Worm (Caenorhabditis elegans) whole organism, young adult: ENCODE results near the gene dylt-2.

Experiments used
- B0019.2 ChIP-seq: fragments of 200-800 bp; sonication (Bioruptor generic); conservative IDR thresholded peaks from 2 replicates; pipeline ENCODE4 v1.3.6; 2022; ENCODE audit warnings: missing genetic modification reagents, missing genetic modification characterization, missing compliant biosample characterization
- B0035.1 ChIP-seq: sonication (generic microtip); optimal IDR thresholded peaks from 2 replicates; lab custom pipeline; 2016; ENCODE audit warnings: missing genetic modification characterization, mild to moderate bottlenecking, missing compliant biosample characterization, missing genotype, missing genetic modification reagents
- C06A6.2 ChIP-seq: fragments of 200-800 bp; sonication (Bioruptor generic); conservative IDR thresholded peaks from 2 replicates; pipeline ENCODE4 v1.3.6; 2022; ENCODE audit warnings: missing genetic modification characterization, missing compliant biosample characterization
- C17E4.6 ChIP-seq: fragments of 200-800 bp; sonication (Bioruptor generic); IDR thresholded peaks from 2 replicates; pipeline ENCODE4 v1.3.6; 2022; ENCODE audit warnings: missing genetic modification reagents, missing genetic modification characterization, missing compliant biosample characterization
- D2030.7 ChIP-seq: fragments of 200-800 bp; sonication (Bioruptor generic); IDR thresholded peaks from 2 replicates; pipeline ENCODE4 v1.3.6; 2022; ENCODE audit warnings: missing genetic modification reagents, missing genetic modification characterization, missing compliant biosample characterization
- F10E7.11 ChIP-seq: sonication (generic microtip); optimal IDR thresholded peaks from 2 replicates; lab custom pipeline; 2017; ENCODE audit warnings: mild to moderate bottlenecking, missing genetic modification characterization, moderate library complexity, missing compliant biosample characterization
- F33H1.4 ChIP-seq: fragments of 200-800 bp; sonication (Bioruptor generic); IDR thresholded peaks from 2 replicates; pipeline ENCODE4 v1.3.6; 2022; ENCODE audit warnings: missing genetic modification reagents, missing genetic modification characterization, missing compliant biosample characterization
- K12H6.12 ChIP-seq: fragments of 200-800 bp; sonication (Bioruptor generic); optimal IDR thresholded peaks from 2 replicates; lab custom pipeline; 2018; ENCODE audit warnings: mild to moderate bottlenecking, missing genetic modification characterization, missing compliant biosample characterization
- T26A5.8 ChIP-seq: sonication (generic microtip); optimal IDR thresholded peaks from 2 replicates; lab custom pipeline; 2016; ENCODE audit warnings: missing genetic modification characterization, missing compliant biosample characterization
- Y53G8AR.9 ChIP-seq: fragments of 200-800 bp; sonication (Bioruptor generic); conservative IDR thresholded peaks from 2 replicates; pipeline ENCODE4 v1.3.6; 2022; ENCODE audit warnings: missing genetic modification reagents, missing genetic modification characterization, missing compliant biosample characterization
- Y67H2A.10 ChIP-seq: fragments of 200-800 bp; sonication (Bioruptor generic); conservative IDR thresholded peaks from 2 replicates; pipeline ENCODE4 v1.3.6; 2022; ENCODE audit warnings: missing genetic modification reagents, missing genetic modification characterization, missing compliant biosample characterization
- aptf-2 ChIP-seq: fragments of 200-800 bp; sonication (Bioruptor generic); conservative IDR thresholded peaks from 2 replicates; pipeline ENCODE4 v1.3.6; 2022; ENCODE audit warnings: missing genetic modification reagents, missing genetic modification characterization, missing compliant biosample characterization
- aptf-3 ChIP-seq: fragments of 200-800 bp; sonication (Bioruptor generic); IDR thresholded peaks from 2 replicates; pipeline ENCODE4 v1.3.6; 2022; ENCODE audit warnings: missing genetic modification characterization, missing compliant biosample characterization
- atf-7 ChIP-seq: sonication (generic microtip); optimal IDR thresholded peaks from 2 replicates; lab custom pipeline; 2017; ENCODE audit warnings: mild to moderate bottlenecking, missing genetic modification characterization, missing compliant biosample characterization
- athp-1 ChIP-seq: sonication (generic microtip); optimal IDR thresholded peaks from 2 replicates; lab custom pipeline; 2017; ENCODE audit warnings: mild to moderate bottlenecking, missing genetic modification characterization, missing compliant biosample characterization
- attf-3 ChIP-seq: fragments of 200-800 bp; sonication (Bioruptor generic); conservative IDR thresholded peaks from 2 replicates; pipeline ENCODE4 v1.3.6; 2022; ENCODE audit warnings: missing genetic modification reagents, missing genetic modification characterization, missing compliant biosample characterization
- attf-5 ChIP-seq: fragments of 200-800 bp; sonication (Bioruptor generic); optimal IDR thresholded peaks from 2 replicates; lab custom pipeline; 2018; ENCODE audit warnings: mild to moderate bottlenecking, missing genetic modification characterization, missing compliant biosample characterization
- bed-1 ChIP-seq: fragments of 200-800 bp; sonication (Bioruptor generic); IDR thresholded peaks from 2 replicates; pipeline ENCODE4 v1.3.6; 2022; ENCODE audit warnings: missing genetic modification reagents, missing genetic modification characterization, missing compliant biosample characterization
- cebp-1 ChIP-seq, 2 experiments: fragments of 200-800 bp in 1 of 2; sonication (Bioruptor generic) in 1 of 2; sonication (generic microtip) in 1 of 2; IDR thresholded peaks in 1 of 2; optimal IDR thresholded peaks in 1 of 2; 2 replicates each; pipeline versions ENCODE4 v1.3.6 to Lab custom; 2017 to 2022; ENCODE audit warnings: missing compliant biosample characterization in 2 of 2, missing genetic modification characterization in 2 of 2, mild to moderate bottlenecking in 1 of 2, missing genetic modification reagents in 1 of 2, moderate library complexity in 1 of 2
- ceh-58 ChIP-seq: fragments of 200-800 bp; sonication (Bioruptor generic); IDR thresholded peaks from 2 replicates; pipeline ENCODE4 v1.3.6; 2022; ENCODE audit warnings: missing genetic modification characterization, missing compliant biosample characterization
- ceh-91 ChIP-seq: fragments of 200-800 bp; sonication (Bioruptor generic); IDR thresholded peaks from 2 replicates; pipeline ENCODE4 v1.3.6; 2022; ENCODE audit warnings: missing genetic modification reagents, missing genetic modification characterization, missing compliant biosample characterization
- dox-1 ChIP-seq: fragments of 200-800 bp; sonication (Bioruptor generic); IDR thresholded peaks from 2 replicates; pipeline ENCODE4 v1.3.6; 2022; ENCODE audit warnings: missing genetic modification reagents, missing genetic modification characterization, missing compliant biosample characterization
- dpl-1 ChIP-seq: fragments of 150-350 bp; optimal IDR thresholded peaks from 2 replicates; lab custom pipeline; 2014; ENCODE audit warnings: missing biosample characterization, missing genetic modification reagents, missing genetic modification characterization
- efl-1 ChIP-seq: fragments of 150-350 bp; optimal IDR thresholded peaks from 2 replicates; lab custom pipeline; 2014; ENCODE audit warnings: missing biosample characterization, missing genetic modification reagents, missing genetic modification characterization
- egl-44 ChIP-seq: fragments of 200-800 bp; sonication (Bioruptor generic); IDR thresholded peaks from 2 replicates; pipeline ENCODE4 v1.3.6; 2022; ENCODE audit warnings: missing genetic modification reagents, missing genetic modification characterization, missing compliant biosample characterization
- hmg-1.2 ChIP-seq: fragments of 200-800 bp; sonication (Bioruptor generic); IDR thresholded peaks from 2 replicates; pipeline ENCODE4 v1.3.6; 2022; ENCODE audit warnings: missing genetic modification reagents, missing genetic modification characterization, missing compliant biosample characterization
- lin-26 ChIP-seq: fragments of 200-800 bp; sonication (Bioruptor generic); IDR thresholded peaks from 2 replicates; pipeline ENCODE4 v1.3.6; 2022; ENCODE audit warnings: missing genetic modification reagents, missing genetic modification characterization, missing compliant biosample characterization
- lin-40 ChIP-seq: sonication (generic microtip); optimal IDR thresholded peaks from 2 replicates; lab custom pipeline; 2016; ENCODE audit warnings: missing genetic modification characterization, mild to moderate bottlenecking, missing compliant biosample characterization, missing genotype, missing genetic modification reagents
- lir-1 ChIP-seq: fragments of 200-800 bp; sonication (Bioruptor generic); conservative IDR thresholded peaks from 2 replicates; pipeline ENCODE4 v1.3.6; 2022; ENCODE audit warnings: missing genetic modification reagents, missing genetic modification characterization, missing compliant biosample characterization
- lsl-1 ChIP-seq: fragments of 200-800 bp; sonication (Bioruptor generic); optimal IDR thresholded peaks from 2 replicates; lab custom pipeline; 2018; ENCODE audit warnings: mild to moderate bottlenecking, missing genetic modification characterization, moderate library complexity, missing compliant biosample characterization
- lsy-27 ChIP-seq: sonication (generic microtip); optimal IDR thresholded peaks from 2 replicates; lab custom pipeline; 2017; ENCODE audit warnings: missing genetic modification characterization, mild to moderate bottlenecking, missing compliant biosample characterization, antibody characterized with exemption, missing genotype, borderline replicate concordance; ENCODE audit not compliant: insufficient read depth
- madf-10 ChIP-seq: sonication (generic microtip); optimal IDR thresholded peaks from 2 replicates; lab custom pipeline; 2016; ENCODE audit warnings: mild to moderate bottlenecking, missing genetic modification characterization, missing compliant biosample characterization
- madf-3 ChIP-seq: fragments of 200-800 bp; sonication (Bioruptor generic); IDR thresholded peaks from 2 replicates; pipeline ENCODE4 v1.3.6; 2022; ENCODE audit warnings: missing genetic modification reagents, missing genetic modification characterization, missing compliant biosample characterization
- mel-28 ChIP-seq: sonication (generic microtip); optimal IDR thresholded peaks from 2 replicates; lab custom pipeline; 2016; ENCODE audit warnings: borderline replicate concordance, mild to moderate bottlenecking, missing genetic modification characterization, missing compliant biosample characterization
- rec-8 ChIP-seq, 2 experiments: sonication (generic microtip); optimal IDR thresholded peaks; 2 replicates each; lab custom pipeline; 2016; ENCODE audit warnings: mild to moderate bottlenecking in 2 of 2, missing genetic modification characterization in 2 of 2, missing genetic modification reagents in 2 of 2, missing genotype in 2 of 2, missing biosample characterization in 1 of 2, missing compliant biosample characterization in 1 of 2, moderate library complexity in 1 of 2
- rpc-1 ChIP-seq, 2 experiments: fragments of 150-350 bp in 1 of 2; sonication (generic microtip) in 1 of 2; optimal IDR thresholded peaks; 2 replicates each; lab custom pipeline; 2014 to 2018; ENCODE audit warnings: missing biosample characterization in 1 of 2, missing genetic modification characterization in 1 of 2, missing genetic modification reagents in 1 of 2, missing genotype in 1 of 2
- snpc-1.1 ChIP-seq: sonication (generic microtip); optimal IDR thresholded peaks from 2 replicates; lab custom pipeline; 2017; ENCODE audit warnings: missing genetic modification characterization, mild to moderate bottlenecking, missing compliant biosample characterization, antibody characterized with exemption, moderate library complexity, missing genotype, missing genetic modification reagents; ENCODE audit not compliant: insufficient read depth
- snpc-4 ChIP-seq, 5 experiments: fragments of 150-350 bp in 1 of 5; sonication (generic microtip) in 4 of 5; optimal IDR thresholded peaks; 2 replicates each; lab custom pipeline; 2014 to 2018; ENCODE audit warnings: missing genetic modification characterization in 5 of 5, missing biosample characterization in 3 of 5, antibody characterized with exemption in 2 of 5, mild to moderate bottlenecking in 2 of 5, missing compliant biosample characterization in 2 of 5, missing genotype in 2 of 5, moderate library complexity in 2 of 5, missing genetic modification reagents in 1 of 5
- tbx-9 ChIP-seq: sonication (generic microtip); optimal IDR thresholded peaks from 2 replicates; lab custom pipeline; 2016; ENCODE audit warnings: borderline replicate concordance, missing genetic modification characterization, inconsistent platforms, missing compliant biosample characterization
- unc-130 ChIP-seq: sonication (generic microtip); optimal IDR thresholded peaks from 2 replicates; lab custom pipeline; 2016; ENCODE audit warnings: missing genetic modification reagents, missing genetic modification characterization, missing compliant biosample characterization
- zfh-2 ChIP-seq: fragments of 200-800 bp; sonication (Bioruptor generic); conservative IDR thresholded peaks from 2 replicates; pipeline ENCODE4 v1.3.6; 2022; ENCODE audit warnings: missing genetic modification reagents, missing genetic modification characterization, missing compliant biosample characterization
- ztf-18 ChIP-seq: sonication (generic microtip); optimal IDR thresholded peaks from 2 replicates; lab custom pipeline; 2016; ENCODE audit warnings: missing genotype, mild to moderate bottlenecking, missing genetic modification characterization, missing compliant biosample characterization
- ztf-25 ChIP-seq: fragments of 200-800 bp; sonication (Bioruptor generic); IDR thresholded peaks from 2 replicates; pipeline ENCODE4 v1.3.6; 2022; ENCODE audit warnings: missing genetic modification reagents, missing genetic modification characterization, missing compliant biosample characterization
- ztf-26 ChIP-seq: sonication (generic microtip); optimal IDR thresholded peaks from 2 replicates; lab custom pipeline; 2017; ENCODE audit warnings: missing genetic modification characterization, missing compliant biosample characterization

Gene dylt-2

ce11 chrX:8969111-8970048, 29.4 kb upstream of the dylt-2 start (continued):
- TF ChIP-seq lin-40 (peak; percentile 62), madf-3 (peak; percentile 54; the same call in 1 of the 2 replicates), cebp-1 (GFP tag; IDR thresholded peaks at IDR 0.05; lab: Robert Waterston, UW) (no peak), cebp-1 (tag; optimal IDR thresholded peaks at IDR 0.05; lab: Kevin White, UChicago) (no peak), Y53G8AR.9 (GFP tag; lab: Robert Waterston, UW) (no peak), tbx-9 (tag; lab: Kevin White, UChicago) (no peak), D2030.7 (GFP tag; lab: Robert Waterston, UW) (peak; percentile 84), unc-130 (no peak), F33H1.4 (no peak), hmg-1.2 (GFP tag; lab: Robert Waterston, UW) (peak; percentile 72), bed-1 (GFP tag; lab: Robert Waterston, UW) (no peak), snpc-1.1 (peak; percentile 32), aptf-3 (GFP tag; lab: Robert Waterston, UW) (no peak), F10E7.11 (tag; lab: Kevin White, UChicago) (no peak), ztf-25 (GFP tag; lab: Robert Waterston, UW) (no peak; the same call in 1 of the 2 replicates), B0035.1 (tag; lab: Kevin White, UChicago) (no peak), K12H6.12 (tag; lab: Kevin White, UChicago) (no peak), lin-26 (GFP tag; lab: Robert Waterston, UW) (peak; percentile 85), ceh-91 (no peak), zfh-2 (GFP tag; lab: Robert Waterston, UW) (no peak), lsl-1 (GFP tag; lab: Kevin White, UChicago) (no peak), C17E4.6 (GFP tag; lab: Robert Waterston, UW) (no peak), rec-8 (tag; optimal IDR thresholded peaks at IDR 0.05; lab: Kevin White, UChicago) (peak; percentile 23 to 51), dox-1 (GFP tag; lab: Robert Waterston, UW) (no peak; the same call in 1 of the 2 replicates), lir-1 (GFP tag; lab: Robert Waterston, UW) (no peak), aptf-2 (GFP tag; lab: Robert Waterston, UW) (no peak; the same call in 1 of the 2 replicates), C06A6.2 (GFP tag; lab: Robert Waterston, UW) (no peak), Y67H2A.10 (GFP tag; lab: Robert Waterston, UW) (no peak), mel-28 (tag; lab: Kevin White, UChicago) (no peak), madf-10 (tag; lab: Kevin White, UChicago) (no peak), T26A5.8 (tag; lab: Kevin White, UChicago) (peak; percentile 34), lsy-27 (tag; lab: Kevin White, UChicago) (no peak), egl-44 (GFP tag; lab: Robert Waterston, UW) (peak; percentile 39; the same call in 1 of the 2 replicates), dpl-1 (no peak), ceh-58 (GFP tag; lab: Robert Waterston, UW) (no peak), rpc-1 (optimal IDR thresholded peaks at IDR 0.05; lab: Kevin White, UChicago) (peak; percentile 81), rpc-1 (tag; optimal IDR thresholded peaks at IDR 0.05; lab: Kevin White, UChicago) (peak; percentile 87), athp-1 (peak; percentile 41), attf-5 (GFP tag; lab: Kevin White, UChicago) (peak; percentile 36), snpc-4 (GFP tag; optimal IDR thresholded peaks at IDR 0.05; lab: Kevin White, UChicago) (peak; percentile 25), snpc-4 (tag; optimal IDR thresholded peaks at IDR 0.05; lab: Kevin White, UChicago) (peak in 2 of 4 experiments; percentile 24 to 64), atf-7 (peak; percentile 36), ztf-18 (peak; percentile 73), ztf-26 (tag; lab: Kevin White, UChicago) (peak; percentile 75), efl-1 (GFP tag; lab: Kevin White, UChicago) (no peak), B0019.2 (GFP tag; lab: Robert Waterston, UW) (no peak), attf-3 (GFP tag; lab: Robert Waterston, UW) (0 out of 2 replicates have a peak, but pooled peaks have one; percentile 16)
